Fruit fly (Drosophila melanogaster): ENCODE results near the gene Fad2.

Fad2 gene

dm6 chr3L:11049414-11049813 is 26.1 kb downstream of the Fad2 start (continued):
- TF ChIP-seq Dref (GFP tag; IDR thresholded peaks at IDR 0.05) (no peak), Hey (tag; optimal IDR thresholded peaks at IDR 0.05) (peak; percentile 64), ind (GFP tag; optimal IDR thresholded peaks at IDR 0.05) (no peak), D (optimal IDR thresholded peaks at IDR 0.05) (no peak), D (GFP tag; optimal IDR thresholded peaks at IDR 0.05) (no peak), zfh2 (GFP tag; optimal IDR thresholded peaks at IDR 0.05) (no peak), MTF-1 (GFP tag; optimal IDR thresholded peaks at IDR 0.05; ENCODE audit: borderline replicate concordance) (peak; percentile 43), sob (GFP tag; IDR thresholded peaks at IDR 0.05) (peak; percentile 45; the same call in 1 of the 2 replicates), abd-A (tag; optimal IDR thresholded peaks at IDR 0.05) (no peak), Abd-B (GFP tag; optimal IDR thresholded peaks at IDR 0.05) (no peak), CG4328 (GFP tag; optimal IDR thresholded peaks at IDR 0.05) (peak; percentile 37), luna (GFP tag; optimal IDR thresholded peaks at IDR 0.05) (peak; percentile 3), sug (tag; optimal IDR thresholded peaks at IDR 0.05) (peak; percentile 60), exex (tag; optimal IDR thresholded peaks at IDR 0.05) (peak; percentile 91), slou (GFP tag; optimal IDR thresholded peaks at IDR 0.05) (no peak), gce (GFP tag; IDR thresholded peaks at IDR 0.05) (no peak), caup (GFP tag; optimal IDR thresholded peaks at IDR 0.05; ENCODE audit: severe bottlenecking) (peak; percentile 70), Hr3 (GFP tag; optimal IDR thresholded peaks at IDR 0.05) (no peak), Awh (GFP tag; IDR thresholded peaks at IDR 0.05) (peak; percentile 23; the same call in 1 of the 2 replicates), fd96Cb (tag; optimal IDR thresholded peaks at IDR 0.05) (no peak), Lim3 (GFP tag; IDR thresholded peaks at IDR 0.05) (no peak), dimm (GFP tag; IDR thresholded peaks at IDR 0.05) (no peak), CTCF (GFP tag; optimal IDR thresholded peaks at IDR 0.05) (no peak), Hmx (GFP tag; optimal IDR thresholded peaks at IDR 0.05) (no peak), CG14667 (GFP tag; IDR thresholded peaks at IDR 0.05) (no peak), CG2129 (GFP tag; IDR thresholded peaks at IDR 0.05; ENCODE audit: partially characterized antibody) (no peak), tll (GFP tag; optimal IDR thresholded peaks at IDR 0.05) (no peak), Meics (GFP tag; optimal IDR thresholded peaks at IDR 0.05) (peak; percentile 54), CG6813 (GFP tag; optimal IDR thresholded peaks at IDR 0.05) (peak; percentile 61), ara (GFP tag; IDR thresholded peaks at IDR 0.05) (no peak), Oaz (GFP tag; IDR thresholded peaks at IDR 0.05) (no peak), tx (GFP tag; optimal IDR thresholded peaks at IDR 0.05) (no peak), CG30431 (GFP tag; optimal IDR thresholded peaks at IDR 0.05) (no peak), CG10147 (GFP tag; optimal IDR thresholded peaks at IDR 0.05) (no peak), CG1024 (GFP tag; IDR thresholded peaks at IDR 0.05) (no peak), Sry-β (GFP tag; optimal IDR thresholded peaks at IDR 0.05) (no peak), CG6272 (GFP tag; IDR thresholded peaks at IDR 0.05) (no peak), nau (GFP tag; optimal IDR thresholded peaks at IDR 0.05) (peak; percentile 45), ci (GFP tag; IDR thresholded peaks at IDR 0.05) (peak; percentile 36; the same call in 1 of the 3 replicates), PHDP (tag; optimal IDR thresholded peaks at IDR 0.05) (peak; percentile 12), CG13424 (tag; optimal IDR thresholded peaks at IDR 0.05) (no peak), bab2 (GFP tag; optimal IDR thresholded peaks at IDR 0.05) (no peak), CG12769 (tag; optimal IDR thresholded peaks at IDR 0.05) (peak; percentile 54), CG11723 (GFP tag; optimal IDR thresholded peaks at IDR 0.05) (no peak), Dbx (GFP tag; IDR thresholded peaks at IDR 0.05) (0 out of 3 replicates have a peak, but pooled peaks have one; percentile 47), pzg (GFP tag; optimal IDR thresholded peaks at IDR 0.05) (no peak), CG11398 (GFP tag; optimal IDR thresholded peaks at IDR 0.05) (no peak), MBD-R2 (GFP tag; IDR thresholded peaks at IDR 0.05) (no peak), scrt (GFP tag; optimal IDR thresholded peaks at IDR 0.05) (peak; percentile 42), wdn (GFP tag; IDR thresholded peaks at IDR 0.05) (no peak), CG18011 (GFP tag; optimal IDR thresholded peaks at IDR 0.05) (no peak), ash1 (GFP tag; optimal IDR thresholded peaks at IDR 0.05) (no peak)
